Fruit fly (Drosophila melanogaster) whole organism, embryonic: ENCODE data around the gene Nost.

Experiments used
- BEAF-32 ChIP-seq: fragments of 200-800 bp; sonication (Bioruptor generic); optimal IDR thresholded peaks from 3 replicates; lab custom pipeline; 2017; ENCODE audit warnings: missing biosample characterization, missing genetic modification characterization, mild to moderate bottlenecking, moderate library complexity, missing genetic modification reagents
- CG11085 ChIP-seq: fragments of 200-800 bp; sonication (Bioruptor generic); IDR thresholded peaks from 2 replicates; pipeline ENCODE4 v1.3.6; 2022; ENCODE audit warnings: missing biosample characterization, missing genetic modification characterization
- CG13287 ChIP-seq: fragments of 200-800 bp; sonication (Bioruptor generic); IDR thresholded peaks from 2 replicates; pipeline ENCODE4 v1.3.6; 2022; ENCODE audit warnings: missing biosample characterization, missing genetic modification characterization; ENCODE audit not compliant: partially characterized antibody
- CG31365 ChIP-seq: fragments of 200-800 bp; sonication (Bioruptor generic); optimal IDR thresholded peaks from 2 replicates; lab custom pipeline; 2018; ENCODE audit warnings: missing biosample characterization, mild to moderate bottlenecking, missing genetic modification characterization
- CG31441 ChIP-seq: fragments of 200-800 bp; sonication (Bioruptor generic); IDR thresholded peaks from 2 replicates; pipeline ENCODE4 v1.3.6; 2022; ENCODE audit warnings: missing biosample characterization, missing genetic modification characterization
- CG4707 ChIP-seq: fragments of 200-800 bp; sonication (Bioruptor generic); optimal IDR thresholded peaks from 2 replicates; lab custom pipeline; 2018; ENCODE audit warnings: missing biosample characterization, mild to moderate bottlenecking, missing genetic modification characterization, moderate library complexity
- CG7963 ChIP-seq: fragments of 200-800 bp; sonication (Bioruptor generic); IDR thresholded peaks from 3 replicates; pipeline ENCODE4 v1.3.6; 2022; ENCODE audit warnings: missing biosample characterization, missing genetic modification characterization; ENCODE audit not compliant: partially characterized antibody
- Camta ChIP-seq: fragments of 200-800 bp; sonication (Bioruptor generic); optimal IDR thresholded peaks from 2 replicates; lab custom pipeline; 2016; ENCODE audit warnings: missing biosample characterization, missing genetic modification characterization
- Mes4 ChIP-seq: fragments of 200-800 bp; sonication (Bioruptor generic); optimal IDR thresholded peaks from 2 replicates; lab custom pipeline; 2016; ENCODE audit warnings: missing biosample characterization, missing genetic modification characterization
- fd102C ChIP-seq: fragments of 200-800 bp; sonication (Bioruptor generic); optimal IDR thresholded peaks from 2 replicates; lab custom pipeline; 2018; ENCODE audit warnings: missing biosample characterization, mild to moderate bottlenecking, missing genetic modification characterization, moderate library complexity
- gcm ChIP-seq: fragments of 200-800 bp; sonication (Bioruptor generic); optimal IDR thresholded peaks from 2 replicates; lab custom pipeline; 2019; ENCODE audit warnings: missing biosample characterization, mild to moderate bottlenecking, missing genetic modification characterization, moderate library complexity
- hbn ChIP-seq: fragments of 200-800 bp; sonication (Bioruptor generic); IDR thresholded peaks from 2 replicates; pipeline ENCODE4 v1.3.6; 2022; ENCODE audit warnings: missing biosample characterization, missing genetic modification characterization; ENCODE audit not compliant: partially characterized antibody
- tll ChIP-seq, 2 experiments: fragments of 200-800 bp in 1 of 2; fragments of >200 bp in 1 of 2; sonication (Bioruptor generic) in 1 of 2; optimal IDR thresholded peaks; 2 replicates each; lab custom pipeline; 2017 to 2019; ENCODE audit warnings: missing biosample characterization in 2 of 2, missing genetic modification characterization in 2 of 2, mild to moderate bottlenecking in 1 of 2, moderate library complexity in 1 of 2
- ttk ChIP-seq: fragments of 200-800 bp; sonication (Bioruptor generic); IDR thresholded peaks from 2 replicates; pipeline ENCODE4 v2.1.2; 2022; ENCODE audit warnings: missing biosample characterization, missing genetic modification characterization

Nost gene

DNA sequence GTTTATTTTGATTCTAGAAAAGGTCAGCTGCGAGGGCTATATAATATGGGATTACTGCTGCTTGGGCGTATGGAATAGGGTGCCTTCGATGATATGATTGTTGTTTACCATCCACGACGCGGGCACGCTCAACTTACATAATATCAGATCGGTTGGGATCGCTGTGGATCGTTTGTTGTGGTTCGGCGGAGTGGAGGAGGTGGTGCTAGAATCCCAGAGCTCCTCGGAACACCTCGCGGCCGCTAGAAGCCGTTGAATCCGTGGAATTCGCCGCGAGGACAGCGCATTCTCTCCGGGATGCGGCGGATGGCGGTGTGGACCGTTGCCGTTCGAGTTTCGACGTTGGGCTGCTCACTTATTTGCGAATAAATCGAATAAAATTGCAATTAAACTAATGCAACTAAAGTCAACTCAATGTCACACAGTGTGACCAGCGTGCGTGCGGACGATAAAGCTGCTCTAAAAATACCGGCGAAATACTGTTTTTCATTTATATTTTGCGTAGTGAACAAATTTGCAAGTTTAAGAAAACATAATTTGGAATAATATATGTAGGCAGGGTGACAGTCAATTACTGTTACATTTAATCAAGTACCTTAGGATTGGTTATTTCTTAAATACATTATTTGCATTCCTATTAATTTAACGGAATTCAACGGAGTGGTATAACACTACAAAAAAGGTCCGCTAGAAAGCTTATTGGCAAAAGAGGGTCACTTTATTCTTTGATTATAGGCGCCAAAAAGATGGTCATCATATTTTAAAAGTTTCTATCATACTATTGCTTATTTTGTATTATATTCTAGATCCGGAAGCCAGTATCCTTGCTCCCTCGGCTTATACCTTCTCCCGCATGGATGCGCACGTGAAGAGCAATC, 73.5 kb downstream of the Nost start, which contains the start of gene CG7766 (continued):
- TF ChIP-seq CG11085 (no peak), hbn (GFP tag; lab: Robert Waterston, UW) (no peak), CG31365 (tag; lab: Kevin White, UChicago) (no peak), ttk (no peak), BEAF-32 (GFP tag; lab: Kevin White, UChicago) (peak; percentile 35), CG4707 (no peak), CG7963 (GFP tag; lab: Robert Waterston, UW) (no peak), CG31441 (no peak), gcm (GFP tag; lab: Kevin White, UChicago) (no peak), tll (GFP tag; optimal IDR thresholded peaks at IDR 0.05; lab: Kevin White, UChicago) (peak in 1 of 2 experiments; percentile 86), Mes4 (no peak), fd102C (no peak), CG13287 (GFP tag; lab: Robert Waterston, UW) (0 out of 2 replicates have a peak, but pooled peaks have one; percentile 11), Camta (no peak)
- TF ChIP-seq, all 482 proteins: peak for 31
